Worm (Caenorhabditis elegans) whole organism, young adult: Measurements from ENCODE around the gene srw-57.

Experiments
- B0035.1 ChIP-seq: sonication (generic microtip); optimal IDR thresholded peaks from 2 replicates; lab custom pipeline; 2016; ENCODE audit warnings: missing genetic modification characterization, mild to moderate bottlenecking, missing compliant biosample characterization, missing genotype, missing genetic modification reagents
- B0336.3 ChIP-seq: fragments of 200-800 bp; sonication (Bioruptor generic); IDR thresholded peaks from 2 replicates; pipeline ENCODE4 v1.3.6; 2022; ENCODE audit warnings: missing genetic modification characterization, missing compliant biosample characterization
- C17E4.6 ChIP-seq: fragments of 200-800 bp; sonication (Bioruptor generic); IDR thresholded peaks from 2 replicates; pipeline ENCODE4 v1.3.6; 2022; ENCODE audit warnings: missing genetic modification reagents, missing genetic modification characterization, missing compliant biosample characterization
- F10E7.11 ChIP-seq: sonication (generic microtip); optimal IDR thresholded peaks from 2 replicates; lab custom pipeline; 2017; ENCODE audit warnings: mild to moderate bottlenecking, missing genetic modification characterization, moderate library complexity, missing compliant biosample characterization
- F33H1.4 ChIP-seq: fragments of 200-800 bp; sonication (Bioruptor generic); IDR thresholded peaks from 2 replicates; pipeline ENCODE4 v1.3.6; 2022; ENCODE audit warnings: missing genetic modification reagents, missing genetic modification characterization, missing compliant biosample characterization
- F49E8.2 ChIP-seq: sonication (generic microtip); optimal IDR thresholded peaks from 3 replicates; lab custom pipeline; 2017; ENCODE audit warnings: missing genetic modification characterization, mild to moderate bottlenecking, missing compliant biosample characterization, antibody characterized with exemption, moderate library complexity; ENCODE audit not compliant: insufficient read depth
- F55B11.4 ChIP-seq: sonication (generic microtip); optimal IDR thresholded peaks from 2 replicates; lab custom pipeline; 2016; ENCODE audit warnings: missing compliant biosample characterization, missing genetic modification characterization, borderline replicate concordance; ENCODE audit not compliant: insufficient read depth
- F57A8.1 ChIP-seq: fragments of 200-800 bp; sonication (Bioruptor generic); optimal IDR thresholded peaks from 2 replicates; lab custom pipeline; 2018; ENCODE audit warnings: mild to moderate bottlenecking, missing genetic modification characterization, moderate library complexity, missing compliant biosample characterization
- K12H6.12 ChIP-seq: fragments of 200-800 bp; sonication (Bioruptor generic); optimal IDR thresholded peaks from 2 replicates; lab custom pipeline; 2018; ENCODE audit warnings: mild to moderate bottlenecking, missing genetic modification characterization, missing compliant biosample characterization
- T07F8.4 ChIP-seq: sonication (generic microtip); optimal IDR thresholded peaks from 2 replicates; lab custom pipeline; 2016; ENCODE audit warnings: mild to moderate bottlenecking, missing genetic modification characterization, moderate library complexity, missing compliant biosample characterization
- T26A5.8 ChIP-seq: sonication (generic microtip); optimal IDR thresholded peaks from 2 replicates; lab custom pipeline; 2016; ENCODE audit warnings: missing genetic modification characterization, missing compliant biosample characterization
- Y56A3A.18 ChIP-seq: fragments of 200-800 bp; sonication (Bioruptor generic); IDR thresholded peaks from 2 replicates; pipeline ENCODE4 v1.3.6; 2022; ENCODE audit warnings: missing genetic modification reagents, missing genetic modification characterization, missing compliant biosample characterization
- Y95B8A.8 ChIP-seq: fragments of 200-800 bp; sonication (Bioruptor generic); IDR thresholded peaks from 2 replicates; pipeline ENCODE4 v1.3.6; 2022; ENCODE audit warnings: missing genetic modification reagents, missing genetic modification characterization, missing compliant biosample characterization
- aptf-3 ChIP-seq: fragments of 200-800 bp; sonication (Bioruptor generic); IDR thresholded peaks from 2 replicates; pipeline ENCODE4 v1.3.6; 2022; ENCODE audit warnings: missing genetic modification characterization, missing compliant biosample characterization
- atf-7 ChIP-seq: sonication (generic microtip); optimal IDR thresholded peaks from 2 replicates; lab custom pipeline; 2017; ENCODE audit warnings: mild to moderate bottlenecking, missing genetic modification characterization, missing compliant biosample characterization
- attf-3 ChIP-seq: fragments of 200-800 bp; sonication (Bioruptor generic); conservative IDR thresholded peaks from 2 replicates; pipeline ENCODE4 v1.3.6; 2022; ENCODE audit warnings: missing genetic modification reagents, missing genetic modification characterization, missing compliant biosample characterization
- ccch-3 ChIP-seq: fragments of 200-800 bp; sonication (Bioruptor generic); optimal IDR thresholded peaks from 2 replicates; lab custom pipeline; 2018; ENCODE audit warnings: mild to moderate bottlenecking, missing genetic modification characterization, missing compliant biosample characterization
- ceh-100 ChIP-seq: fragments of 200-800 bp; sonication (Bioruptor generic); IDR thresholded peaks from 2 replicates; pipeline ENCODE4 v1.3.6; 2022; ENCODE audit warnings: missing genetic modification reagents, missing genetic modification characterization, missing compliant biosample characterization
- chd-7 ChIP-seq: sonication (generic microtip); optimal IDR thresholded peaks from 2 replicates; lab custom pipeline; 2016; ENCODE audit warnings: mild to moderate bottlenecking, missing genetic modification characterization, moderate library complexity, missing compliant biosample characterization
- egl-18 ChIP-seq: fragments of 200-800 bp; sonication (Bioruptor generic); IDR thresholded peaks from 2 replicates; pipeline ENCODE4 v1.3.6; 2022; ENCODE audit warnings: missing genetic modification reagents, missing genetic modification characterization, missing compliant biosample characterization
- egl-44 ChIP-seq: fragments of 200-800 bp; sonication (Bioruptor generic); IDR thresholded peaks from 2 replicates; pipeline ENCODE4 v1.3.6; 2022; ENCODE audit warnings: missing genetic modification reagents, missing genetic modification characterization, missing compliant biosample characterization
- ekl-4 ChIP-seq: fragments of 200-800 bp; sonication (Bioruptor generic); IDR thresholded peaks from 2 replicates; pipeline ENCODE4 v1.3.6; 2022; ENCODE audit warnings: missing genetic modification reagents, missing genetic modification characterization, missing compliant biosample characterization
- fkh-3 ChIP-seq: sonication (generic microtip); optimal IDR thresholded peaks from 2 replicates; lab custom pipeline; 2016; ENCODE audit warnings: mild to moderate bottlenecking, missing genetic modification characterization, missing compliant biosample characterization
- hlh-26 ChIP-seq: fragments of 200-800 bp; sonication (Bioruptor generic); conservative IDR thresholded peaks from 2 replicates; pipeline ENCODE4 v1.3.6; 2022; ENCODE audit warnings: missing genetic modification reagents, missing genetic modification characterization, missing compliant biosample characterization
- hmg-1.2 ChIP-seq: fragments of 200-800 bp; sonication (Bioruptor generic); IDR thresholded peaks from 2 replicates; pipeline ENCODE4 v1.3.6; 2022; ENCODE audit warnings: missing genetic modification reagents, missing genetic modification characterization, missing compliant biosample characterization
- let-526 ChIP-seq: fragments of 200-800 bp; sonication (Bioruptor generic); IDR thresholded peaks from 2 replicates; pipeline ENCODE4 v1.3.6; 2022; ENCODE audit warnings: missing genetic modification reagents, missing genetic modification characterization, missing compliant biosample characterization
- let-607 ChIP-seq, 2 experiments: fragments of 200-800 bp in 1 of 2; sonication (Bioruptor generic) in 1 of 2; sonication (generic microtip) in 1 of 2; optimal IDR thresholded peaks; 2 replicates each; lab custom pipeline; 2016 to 2018; ENCODE audit warnings: mild to moderate bottlenecking in 2 of 2, missing compliant biosample characterization in 2 of 2, missing genetic modification characterization in 2 of 2, moderate library complexity in 2 of 2, missing genotype in 1 of 2
- lin-40 ChIP-seq: sonication (generic microtip); optimal IDR thresholded peaks from 2 replicates; lab custom pipeline; 2016; ENCODE audit warnings: missing genetic modification characterization, mild to moderate bottlenecking, missing compliant biosample characterization, missing genotype, missing genetic modification reagents
- madf-10 ChIP-seq: sonication (generic microtip); optimal IDR thresholded peaks from 2 replicates; lab custom pipeline; 2016; ENCODE audit warnings: mild to moderate bottlenecking, missing genetic modification characterization, missing compliant biosample characterization
- madf-3 ChIP-seq: fragments of 200-800 bp; sonication (Bioruptor generic); IDR thresholded peaks from 2 replicates; pipeline ENCODE4 v1.3.6; 2022; ENCODE audit warnings: missing genetic modification reagents, missing genetic modification characterization, missing compliant biosample characterization
- mes-4 ChIP-seq: sonication (generic microtip); optimal IDR thresholded peaks from 2 replicates; lab custom pipeline; 2016; ENCODE audit warnings: missing genotype, missing genetic modification characterization, missing compliant biosample characterization
- nfya-2 ChIP-seq: fragments of 200-800 bp; sonication (Bioruptor generic); IDR thresholded peaks from 2 replicates; pipeline ENCODE4 v1.3.6; 2022; ENCODE audit warnings: missing genetic modification reagents, missing genetic modification characterization, missing compliant biosample characterization
- nhr-27 ChIP-seq: fragments of 200-800 bp; sonication (Bioruptor generic); optimal IDR thresholded peaks from 2 replicates; lab custom pipeline; 2018; ENCODE audit warnings: mild to moderate bottlenecking, missing genetic modification characterization, moderate library complexity, missing compliant biosample characterization
- nhr-90 ChIP-seq: sonication (generic microtip); optimal IDR thresholded peaks from 2 replicates; lab custom pipeline; 2016; ENCODE audit warnings: missing genotype, mild to moderate bottlenecking, missing genetic modification characterization, missing compliant biosample characterization
- rec-8 ChIP-seq, 2 experiments: sonication (generic microtip); optimal IDR thresholded peaks; 2 replicates each; lab custom pipeline; 2016; ENCODE audit warnings: mild to moderate bottlenecking in 2 of 2, missing genetic modification characterization in 2 of 2, missing genetic modification reagents in 2 of 2, missing genotype in 2 of 2, missing biosample characterization in 1 of 2, missing compliant biosample characterization in 1 of 2, moderate library complexity in 1 of 2
- repo-1 ChIP-seq: sonication (generic microtip); optimal IDR thresholded peaks from 2 replicates; lab custom pipeline; 2017; ENCODE audit warnings: mild to moderate bottlenecking, missing genetic modification characterization, missing compliant biosample characterization
- snpc-1.1 ChIP-seq: sonication (generic microtip); optimal IDR thresholded peaks from 2 replicates; lab custom pipeline; 2017; ENCODE audit warnings: missing genetic modification characterization, mild to moderate bottlenecking, missing compliant biosample characterization, antibody characterized with exemption, moderate library complexity, missing genotype, missing genetic modification reagents; ENCODE audit not compliant: insufficient read depth
- zim-3 ChIP-seq: sonication (generic microtip); optimal IDR thresholded peaks from 2 replicates; lab custom pipeline; 2017; ENCODE audit warnings: mild to moderate bottlenecking, missing genetic modification characterization, moderate library complexity, missing compliant biosample characterization
- ztf-6 ChIP-seq: fragments of 200-800 bp; sonication (Bioruptor generic); IDR thresholded peaks from 2 replicates; pipeline ENCODE4 v1.3.6; 2022; ENCODE audit warnings: missing genetic modification reagents, missing genetic modification characterization, missing compliant biosample characterization

Gene srw-57

ce11 chrV:15950903-15951302 is 3.9 kb downstream of the srw-57 start, which contains the start of gene srw-59:
TSS of gene srw-59 (minus strand) at chrV:15951003.
- TF ChIP-seq hlh-26 (GFP tag; lab: Robert Waterston, UW) = no peak
- TF ChIP-seq snpc-1.1 (tag; lab: Kevin White, UChicago) = no peak
- TF ChIP-seq madf-3 (GFP tag; lab: Robert Waterston, UW) = no peak
- TF ChIP-seq egl-44 (GFP tag; lab: Robert Waterston, UW) = no peak
- no peak for TF ChIP-seq B0336.3 (GFP tag; lab: Robert Waterston, UW)
- no peak for TF ChIP-seq chd-7 (tag; lab: Kevin White, UChicago)
- TF ChIP-seq attf-3 (GFP tag; lab: Robert Waterston, UW) = no peak
- no peak for TF ChIP-seq ekl-4 (GFP tag; lab: Robert Waterston, UW)
- no peak for TF ChIP-seq ccch-3 (GFP tag; lab: Kevin White, UChicago)

- TF ChIP-seq T07F8.4 (no peak), aptf-3 (GFP tag; lab: Robert Waterston, UW) (no peak), nhr-90 (tag; lab: Kevin White, UChicago) (no peak), ekl-4 (GFP tag; lab: Robert Waterston, UW) (no peak), lin-40 (tag; lab: Kevin White, UChicago) (no peak), ztf-6 (GFP tag; lab: Robert Waterston, UW) (no peak), Y56A3A.18 (GFP tag; lab: Robert Waterston, UW) (no peak), Y95B8A.8 (GFP tag; lab: Robert Waterston, UW) (no peak), K12H6.12 (tag; lab: Kevin White, UChicago) (no peak), let-607 (tag; optimal IDR thresholded peaks at IDR 0.05; lab: Kevin White, UChicago) (no peak), nhr-27 (no peak), ceh-100 (no peak), hmg-1.2 (GFP tag; lab: Robert Waterston, UW) (no peak), atf-7 (no peak), F57A8.1 (GFP tag; lab: Kevin White, UChicago) (no peak)
These were observed 11.7 kb downstream of the srw-57 start, which contains the start of gene srw-53 for ce11 chrV:15943125-15943524. TSS of gene srw-53 (plus strand) at chrV:15943425.

ce11 chrV:15940254-15940653 is 14.6 kb downstream of the srw-57 start, which contains the start of gene srw-55:
TSS of gene srw-55 (minus strand) at chrV:15940354.
- TF ChIP-seq F10E7.11 = no peak
- no peak for TF ChIP-seq ztf-6 (GFP tag; lab: Robert Waterston, UW)
- TF ChIP-seq C17E4.6 (GFP tag; lab: Robert Waterston, UW) = no peak
- TF ChIP-seq zim-3 (tag; lab: Kevin White, UChicago) = no peak
- TF ChIP-seq B0035.1 (tag; lab: Kevin White, UChicago) = no peak
- TF ChIP-seq T26A5.8 (tag; lab: Kevin White, UChicago) = no peak
- no peak for TF ChIP-seq egl-44 (GFP tag; lab: Robert Waterston, UW)
- TF ChIP-seq rec-8 (tag; optimal IDR thresholded peaks at IDR 0.05; lab: Kevin White, UChicago) = no peak
- no peak for TF ChIP-seq egl-18 (GFP tag; lab: Robert Waterston, UW)
- TF ChIP-seq nfya-2 = no peak
- no peak for TF ChIP-seq mes-4
- TF ChIP-seq let-526 (GFP tag; lab: Robert Waterston, UW) = no peak

ce11 chrV:15932390-15932789 is 22.4 kb downstream of the srw-57 start, which contains the start of gene srw-26:
TSS of gene srw-26 (minus strand) at chrV:15932490.
- TF ChIP-seq Y95B8A.8 (GFP tag; lab: Robert Waterston, UW) (no peak), madf-10 (tag; lab: Kevin White, UChicago) (no peak), repo-1 (tag; lab: Kevin White, UChicago) (no peak), F49E8.2 (tag; lab: Kevin White, UChicago) (no peak), B0336.3 (GFP tag; lab: Robert Waterston, UW) (no peak), fkh-3 (tag; lab: Kevin White, UChicago) (no peak), nfya-2 (no peak), F55B11.4 (tag; lab: Kevin White, UChicago) (no peak), F33H1.4 (GFP tag; lab: Robert Waterston, UW) (no peak), ztf-6 (GFP tag; lab: Robert Waterston, UW) (no peak)
